Fruit fly (Drosophila melanogaster): ENCODE data around the gene RpS13.

Gene RpS13

DNA sequence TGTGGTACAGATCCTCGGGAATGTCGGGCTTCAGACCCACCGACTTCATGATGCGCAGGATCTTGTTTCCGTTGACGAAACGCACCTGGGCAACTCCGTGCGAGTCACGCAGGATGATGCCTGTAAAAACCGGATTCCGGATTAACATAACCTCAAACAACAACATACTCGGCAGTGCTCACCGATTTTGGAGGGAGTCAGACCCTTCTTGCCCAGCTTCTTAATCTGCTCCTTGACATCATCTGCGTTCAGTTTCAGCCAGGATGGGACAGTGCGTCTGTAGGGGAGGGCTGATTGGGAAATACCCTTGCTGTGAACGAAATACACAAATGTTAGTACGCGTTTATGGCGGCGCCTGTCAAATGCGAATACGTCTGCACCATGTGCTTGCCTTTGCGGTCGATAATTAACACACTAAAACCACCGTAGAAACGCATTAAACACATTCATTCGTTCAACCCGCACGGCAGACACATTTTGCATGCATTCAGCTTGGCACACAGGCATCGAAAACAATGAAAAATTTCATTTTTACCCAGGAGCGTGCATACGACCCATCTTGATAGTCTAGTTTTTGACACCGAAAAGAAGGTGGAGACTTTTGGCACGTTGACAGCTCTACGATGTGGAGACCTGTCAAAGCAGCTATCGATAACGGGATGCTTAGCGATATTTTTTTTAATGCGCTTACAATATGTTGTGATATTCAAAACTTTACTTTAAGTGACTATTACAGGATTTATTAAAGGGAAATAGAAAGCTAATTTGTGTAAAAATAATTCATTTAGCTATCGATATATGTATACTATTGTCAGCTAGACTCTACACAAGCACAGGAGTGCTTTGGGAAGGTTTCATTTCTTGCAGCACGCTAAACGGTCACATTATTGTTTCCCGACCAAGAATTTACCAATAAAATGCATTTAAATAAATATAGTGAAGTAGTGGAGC, at the start of gene RpS13, which contains the start of gene CSN8 (continued):
- peak; percentile 20 for TF ChIP-seq CG10979 (tag; optimal IDR thresholded peaks at IDR 0.05)
- peak; percentile 86 for TF ChIP-seq CG6791 (GFP tag; IDR thresholded peaks at IDR 0.05; ENCODE audit: partially characterized antibody)
- no peak for TF ChIP-seq vfl (GFP tag; optimal IDR thresholded peaks at IDR 0.05)
- no peak for TF ChIP-seq dmrt99B (tag; optimal IDR thresholded peaks at IDR 0.05)
- no peak for TF ChIP-seq HHEX (GFP tag; optimal IDR thresholded peaks at IDR 0.05)
- TF ChIP-seq stc (GFP tag; IDR thresholded peaks at IDR 0.05): no peak
- TF ChIP-seq otp (GFP tag; IDR thresholded peaks at IDR 0.05): no peak
- TF ChIP-seq twi (tag; optimal IDR thresholded peaks at IDR 0.05): peak; percentile 35
- TF ChIP-seq CG2875 (GFP tag; optimal IDR thresholded peaks at IDR 0.05): no peak
- TF ChIP-seq kni (GFP tag; optimal IDR thresholded peaks at IDR 0.05): peak; percentile 66
- TF ChIP-seq Bdp1 (GFP tag; optimal IDR thresholded peaks at IDR 0.05): no peak
- no peak for TF ChIP-seq ab (GFP tag; optimal IDR thresholded peaks at IDR 0.05)
- no peak for TF ChIP-seq jumu (GFP tag; optimal IDR thresholded peaks at IDR 0.05)
- TF ChIP-seq cg (GFP tag; optimal IDR thresholded peaks at IDR 0.05): peak; percentile 16
- TF ChIP-seq sim (GFP tag; IDR thresholded peaks at IDR 0.05): no peak
- peak; percentile 67 for TF ChIP-seq CG9797 (GFP tag; optimal IDR thresholded peaks at IDR 0.05)
- no peak for TF ChIP-seq lov (optimal IDR thresholded peaks at IDR 0.05)
- no peak for TF ChIP-seq lov (GFP tag; IDR thresholded peaks at IDR 0.05)
- no peak for TF ChIP-seq CkIIα-i1 (GFP tag; IDR thresholded peaks at IDR 0.05)
- TF ChIP-seq hb (GFP tag; IDR thresholded peaks at IDR 0.05; ENCODE audit: partially characterized antibody): peak; percentile 94
- no peak for TF ChIP-seq gce (GFP tag; IDR thresholded peaks at IDR 0.05)
- TF ChIP-seq CG16863 (GFP tag; optimal IDR thresholded peaks at IDR 0.05): no peak
- TF ChIP-seq H2.0 (GFP tag; IDR thresholded peaks at IDR 0.05): no peak
- no peak for TF ChIP-seq CG10274 (GFP tag; optimal IDR thresholded peaks at IDR 0.05)
- peak; percentile 56 for TF ChIP-seq CG4617 (GFP tag; optimal IDR thresholded peaks at IDR 0.05; ENCODE audit: borderline replicate concordance)
- no peak for TF ChIP-seq CG9437 (GFP tag; optimal IDR thresholded peaks at IDR 0.05)
- TF ChIP-seq pita (GFP tag; optimal IDR thresholded peaks at IDR 0.05): no peak
- no peak for TF ChIP-seq az2 (GFP tag; optimal IDR thresholded peaks at IDR 0.05)
- TF ChIP-seq hth (optimal IDR thresholded peaks at IDR 0.05): no peak
- no peak for TF ChIP-seq da (GFP tag; optimal IDR thresholded peaks at IDR 0.05)
- TF ChIP-seq ase (GFP tag; IDR thresholded peaks at IDR 0.05): no peak
- TF ChIP-seq Dip3 (GFP tag; optimal IDR thresholded peaks at IDR 0.05): peak; percentile 7
- peak; percentile 45; the same call in 1 of the 2 replicates for TF ChIP-seq Atf6 (GFP tag; IDR thresholded peaks at IDR 0.05)
- peak; percentile 90 for TF ChIP-seq Bgb (GFP tag; IDR thresholded peaks at IDR 0.05; ENCODE audit: partially characterized antibody)
- TF ChIP-seq Hsf (GFP tag; optimal IDR thresholded peaks at IDR 0.05): peak; percentile 39
- no peak for TF ChIP-seq p53 (GFP tag; optimal IDR thresholded peaks at IDR 0.05)
- no peak for TF ChIP-seq Hr3 (GFP tag; optimal IDR thresholded peaks at IDR 0.05)
- no peak for TF ChIP-seq slp2 (GFP tag; optimal IDR thresholded peaks at IDR 0.05)
- peak; percentile 93 for TF ChIP-seq Doc3 (GFP tag; IDR thresholded peaks at IDR 0.05; ENCODE audit: partially characterized antibody)
- no peak for TF ChIP-seq CG10431 (GFP tag; optimal IDR thresholded peaks at IDR 0.05)
- TF ChIP-seq HmgZ (tag; optimal IDR thresholded peaks at IDR 0.05): peak; percentile 36
- no peak for TF ChIP-seq ATbp (GFP tag; optimal IDR thresholded peaks at IDR 0.05)
- TF ChIP-seq ham (GFP tag; IDR thresholded peaks at IDR 0.05): no peak
- no peak for TF ChIP-seq E2f1 (GFP tag; IDR thresholded peaks at IDR 0.05)
- peak; percentile 88 for TF ChIP-seq Sry-δ (GFP tag; optimal IDR thresholded peaks at IDR 0.05)
- no peak for TF ChIP-seq CG18476 (GFP tag; optimal IDR thresholded peaks at IDR 0.05)
- TF ChIP-seq gsb (GFP tag; IDR thresholded peaks at IDR 0.05): no peak
- no peak for TF ChIP-seq Atf-2 (GFP tag; optimal IDR thresholded peaks at IDR 0.05)
- TF ChIP-seq CG8281 (tag; optimal IDR thresholded peaks at IDR 0.05): no peak
- no peak for TF ChIP-seq CG43689 (GFP tag; IDR thresholded peaks at IDR 0.05)

Measured in whole organism, embryonic.